Worm (Caenorhabditis elegans) whole organism, L2 larva: Measurements from ENCODE around the gene hlh-19.

Experiments
- C34F6.9 ChIP-seq: fragments of 150-350 bp; optimal IDR thresholded peaks from 2 replicates; lab custom pipeline; 2014; ENCODE audit warnings: missing biosample characterization, missing genetic modification characterization
- F13H6.1 ChIP-seq: sonication (generic microtip); optimal IDR thresholded peaks from 2 replicates; lab custom pipeline; 2016; ENCODE audit warnings: missing genetic modification characterization, missing compliant biosample characterization
- Y55F3AM.14 ChIP-seq: fragments of 200-800 bp; sonication (Bioruptor generic); optimal IDR thresholded peaks from 2 replicates; lab custom pipeline; 2018; ENCODE audit warnings: mild to moderate bottlenecking, missing genetic modification characterization, missing compliant biosample characterization
- ZK546.5 ChIP-seq: sonication (generic microtip); optimal IDR thresholded peaks from 2 replicates; lab custom pipeline; 2017; ENCODE audit warnings: missing biosample characterization, missing genetic modification characterization
- alr-1 ChIP-seq: fragments of 150-350 bp; optimal IDR thresholded peaks from 2 replicates; lab custom pipeline; 2014; ENCODE audit warnings: missing biosample characterization, missing genetic modification characterization
- aly-2 ChIP-seq: fragments of 150-350 bp; optimal IDR thresholded peaks from 2 replicates; lab custom pipeline; 2014; ENCODE audit warnings: missing biosample characterization, missing genetic modification characterization
- ama-1 ChIP-seq: fragments of 150-350 bp; optimal IDR thresholded peaks from 2 replicates; lab custom pipeline; 2018; ENCODE audit warnings: inconsistent platforms
- blmp-1 ChIP-seq: sonication (generic microtip); optimal IDR thresholded peaks from 2 replicates; lab custom pipeline; 2017; ENCODE audit warnings: missing genetic modification characterization, mild to moderate bottlenecking, missing compliant biosample characterization, antibody characterized with exemption, moderate library complexity; ENCODE audit not compliant: insufficient read depth
- ceh-16 ChIP-seq: fragments of 150-350 bp; optimal IDR thresholded peaks from 2 replicates; lab custom pipeline; 2014; ENCODE audit warnings: missing biosample characterization, missing genetic modification characterization
- crh-2 ChIP-seq: sonication (generic microtip); optimal IDR thresholded peaks from 2 replicates; lab custom pipeline; 2017; ENCODE audit warnings: missing biosample characterization, missing genetic modification characterization
- dmd-4 ChIP-seq: sonication (generic microtip); optimal IDR thresholded peaks from 2 replicates; lab custom pipeline; 2017; ENCODE audit warnings: missing biosample characterization, missing genetic modification characterization
- egl-27 ChIP-seq: sonication (generic microtip); optimal IDR thresholded peaks from 3 replicates; lab custom pipeline; 2017; ENCODE audit warnings: missing biosample characterization, missing genetic modification reagents, missing genetic modification characterization
- elt-1 ChIP-seq: fragments of 150-350 bp; optimal IDR thresholded peaks from 2 replicates; lab custom pipeline; 2014; ENCODE audit warnings: missing biosample characterization, missing genetic modification characterization
- fos-1 ChIP-seq: fragments of 150-350 bp; optimal IDR thresholded peaks from 2 replicates; lab custom pipeline; 2014; ENCODE audit warnings: missing biosample characterization, missing genetic modification characterization
- gmeb-1 ChIP-seq: fragments of 150-350 bp; optimal IDR thresholded peaks from 2 replicates; lab custom pipeline; 2014; ENCODE audit warnings: missing biosample characterization, missing genetic modification characterization
- lin-11 ChIP-seq: fragments of 150-350 bp; sonication (generic microtip); optimal IDR thresholded peaks from 2 replicates; lab custom pipeline; 2014; ENCODE audit warnings: missing biosample characterization, missing genetic modification characterization, inconsistent platforms, mixed read lengths
- lin-13 ChIP-seq: fragments of 150-350 bp; optimal IDR thresholded peaks from 2 replicates; lab custom pipeline; 2014; ENCODE audit warnings: missing biosample characterization, missing genetic modification reagents, missing genetic modification characterization
- lin-39 ChIP-seq: fragments of 150-350 bp; optimal IDR thresholded peaks from 2 replicates; lab custom pipeline; 2014; ENCODE audit warnings: missing biosample characterization, missing genetic modification reagents, missing genetic modification characterization
- lsy-2 ChIP-seq, 2 experiments: fragments of 150-350 bp in 1 of 2; sonication (generic microtip) in 1 of 2; optimal IDR thresholded peaks; 2 replicates each; lab custom pipeline; 2014 to 2017; ENCODE audit warnings: missing biosample characterization in 2 of 2, missing genetic modification characterization in 2 of 2
- mab-5 ChIP-seq: fragments of 150-350 bp; optimal IDR thresholded peaks from 2 replicates; lab custom pipeline; 2014; ENCODE audit warnings: missing biosample characterization, missing genetic modification characterization
- mbf-1 ChIP-seq: sonication (generic microtip); optimal IDR thresholded peaks from 2 replicates; lab custom pipeline; 2017; ENCODE audit warnings: missing biosample characterization, missing genetic modification characterization
- nhr-12 ChIP-seq: fragments of 150-350 bp; optimal IDR thresholded peaks from 2 replicates; lab custom pipeline; 2014; ENCODE audit warnings: missing biosample characterization, missing genetic modification characterization
- nhr-23 ChIP-seq: fragments of 150-350 bp; optimal IDR thresholded peaks from 2 replicates; lab custom pipeline; 2014; ENCODE audit warnings: missing biosample characterization, missing genetic modification reagents, missing genetic modification characterization
- nhr-237 ChIP-seq: fragments of 150-350 bp; optimal IDR thresholded peaks from 2 replicates; lab custom pipeline; 2014; ENCODE audit warnings: missing biosample characterization, missing genetic modification characterization
- nhr-25 ChIP-seq: fragments of 150-350 bp; sonication (generic microtip); optimal IDR thresholded peaks from 3 replicates; lab custom pipeline; 2014; ENCODE audit warnings: missing biosample characterization, missing genetic modification characterization
- nhr-6 ChIP-seq: fragments of 150-350 bp; optimal IDR thresholded peaks from 2 replicates; lab custom pipeline; 2014; ENCODE audit warnings: missing biosample characterization, missing genetic modification characterization
- nhr-77 ChIP-seq: fragments of 150-350 bp; optimal IDR thresholded peaks from 2 replicates; lab custom pipeline; 2014; ENCODE audit warnings: missing biosample characterization, missing genetic modification characterization
- peb-1 ChIP-seq: fragments of 150-350 bp; optimal IDR thresholded peaks from 2 replicates; lab custom pipeline; 2014; ENCODE audit warnings: missing biosample characterization, missing genetic modification characterization
- skn-1 ChIP-seq: sonication (generic microtip); optimal IDR thresholded peaks from 2 replicates; lab custom pipeline; 2017; ENCODE audit warnings: missing biosample characterization, missing genetic modification characterization
- sma-9 ChIP-seq, 2 experiments: fragments of 150-350 bp in 1 of 2; sonication (generic microtip) in 1 of 2; optimal IDR thresholded peaks; 2 replicates each; lab custom pipeline; 2014 to 2016; ENCODE audit warnings: missing genetic modification characterization in 2 of 2, mild to moderate bottlenecking in 1 of 2, missing biosample characterization in 1 of 2, missing compliant biosample characterization in 1 of 2, missing genetic modification reagents in 1 of 2, moderate library complexity in 1 of 2
- snpc-4 ChIP-seq: fragments of 150-350 bp; optimal IDR thresholded peaks from 2 replicates; lab custom pipeline; 2014; ENCODE audit warnings: missing biosample characterization, missing genetic modification characterization
- unc-39 ChIP-seq: fragments of 150-350 bp; optimal IDR thresholded peaks from 2 replicates; lab custom pipeline; 2014; ENCODE audit warnings: missing biosample characterization, missing genetic modification characterization
- ztf-1 ChIP-seq: fragments of 200-800 bp; sonication (Bioruptor generic); conservative IDR thresholded peaks from 2 replicates; pipeline ENCODE4 v1.3.6; 2022; ENCODE audit warnings: missing genetic modification characterization, missing compliant biosample characterization
- ztf-11 ChIP-seq: sonication (generic microtip); optimal IDR thresholded peaks from 2 replicates; lab custom pipeline; 2017; ENCODE audit warnings: missing biosample characterization, missing genetic modification characterization
- ztf-4 ChIP-seq: fragments of 150-350 bp; optimal IDR thresholded peaks from 2 replicates; lab custom pipeline; 2014; ENCODE audit warnings: missing biosample characterization, missing genetic modification characterization

hlh-19 gene

ce11 chrX:572601-573000 is 15.5 kb upstream of the hlh-19 start, which contains the start of gene mrp-2:
mrp-2 (minus strand) TSS chrX:572701.
- TF ChIP-seq nhr-12 (tag; lab: Kevin White, UChicago) (no peak), aly-2 (tag; lab: Kevin White, UChicago) (no peak), elt-1 (tag; lab: Kevin White, UChicago) (no peak), nhr-6 (no peak), lin-39 (tag; lab: Kevin White, UChicago) (no peak), lin-11 (no peak), F13H6.1 (tag; lab: Kevin White, UChicago) (no peak), snpc-4 (no peak), ceh-16 (tag; lab: Kevin White, UChicago) (no peak), egl-27 (no peak), dmd-4 (tag; lab: Kevin White, UChicago) (no peak), Y55F3AM.14 (GFP tag; lab: Kevin White, UChicago) (no peak), ZK546.5 (tag; lab: Kevin White, UChicago) (no peak), peb-1 (tag; lab: Kevin White, UChicago) (no peak)
- TF ChIP-seq, all 48 proteins: peak for 0

ce11 chrX:571367-571766 is 14.3 kb upstream of the hlh-19 start:
- no peak for TF ChIP-seq alr-1 (tag; lab: Kevin White, UChicago)
- TF ChIP-seq aly-2 (tag; lab: Kevin White, UChicago), result no peak
- no peak for TF ChIP-seq nhr-6
- TF ChIP-seq blmp-1 (tag; lab: Kevin White, UChicago), result no peak
- no peak for TF ChIP-seq ztf-1 (GFP tag; lab: Robert Waterston, UW)
- TF ChIP-seq peb-1 (tag; lab: Kevin White, UChicago), result no peak
- TF ChIP-seq nhr-23 (tag; lab: Kevin White, UChicago), result no peak
- TF ChIP-seq unc-39 (tag; lab: Kevin White, UChicago), result no peak
- TF ChIP-seq crh-2 (tag; lab: Kevin White, UChicago), result no peak
- TF ChIP-seq nhr-77 (tag; lab: Kevin White, UChicago), result no peak
- TF ChIP-seq ZK546.5 (tag; lab: Kevin White, UChicago), result no peak
- no peak for TF ChIP-seq lin-13 (GFP tag; lab: Kevin White, UChicago)
- no peak for TF ChIP-seq F13H6.1 (tag; lab: Kevin White, UChicago)
- no peak for TF ChIP-seq nhr-237 (tag; lab: Kevin White, UChicago)
- no peak for TF ChIP-seq ztf-11 (tag; lab: Kevin White, UChicago)
- TF ChIP-seq Y55F3AM.14 (GFP tag; lab: Kevin White, UChicago), result no peak
- TF ChIP-seq gmeb-1 (tag; lab: Kevin White, UChicago), result no peak
- TF ChIP-seq lin-11, result no peak
- TF ChIP-seq ztf-4 (tag; lab: Kevin White, UChicago), result no peak

- TF ChIP-seq ama-1 (lab: Kevin White, UChicago), result no peak
- no peak for TF ChIP-seq unc-39 (tag; lab: Kevin White, UChicago)
- no peak for TF ChIP-seq mbf-1 (tag; lab: Kevin White, UChicago)
- peak; percentile 42 for TF ChIP-seq nhr-25
- no peak for TF ChIP-seq Y55F3AM.14 (GFP tag; lab: Kevin White, UChicago)
- no peak for TF ChIP-seq ztf-11 (tag; lab: Kevin White, UChicago)
- no peak for TF ChIP-seq nhr-77 (tag; lab: Kevin White, UChicago)
- no peak for TF ChIP-seq egl-27
- no peak for TF ChIP-seq lin-39 (tag; lab: Kevin White, UChicago)
These were observed 762 bp upstream of the hlh-19 start, which contains the start of gene nas-38 for ce11 chrX:557857-558256. nas-38 (plus strand) TSS chrX:558157.

- TF ChIP-seq lsy-2 (tag; optimal IDR thresholded peaks at IDR 0.05; lab: Kevin White, UChicago) (no peak), skn-1 (tag; lab: Kevin White, UChicago) (no peak), fos-1 (tag; lab: Kevin White, UChicago) (peak; percentile 64), nhr-77 (tag; lab: Kevin White, UChicago) (no peak), C34F6.9 (tag; lab: Kevin White, UChicago) (no peak), nhr-6 (no peak)
These were observed 1.9 kb downstream of the hlh-19 start for ce11 chrX:555043-555791.

- no peak for TF ChIP-seq ztf-4 (tag; lab: Kevin White, UChicago)
- TF ChIP-seq nhr-25, result no peak
- no peak for TF ChIP-seq sma-9 (GFP tag; optimal IDR thresholded peaks at IDR 0.05; lab: Kevin White, UChicago)
- no peak for TF ChIP-seq sma-9 (tag; optimal IDR thresholded peaks at IDR 0.05; lab: Kevin White, UChicago)
- TF ChIP-seq mab-5 (tag; lab: Kevin White, UChicago), result no peak
- no peak for TF ChIP-seq lsy-2 (tag; optimal IDR thresholded peaks at IDR 0.05; lab: Kevin White, UChicago)
- TF ChIP-seq lin-39 (tag; lab: Kevin White, UChicago), result no peak
These were observed 3.2 kb downstream of the hlh-19 start, which contains the start of gene F57C12.6 for ce11 chrX:553875-554274. F57C12.6 (minus strand) TSS chrX:553975.
